Fruit fly (Drosophila melanogaster) whole organism, prepupa: ENCODE results near the gene mxc.
A peak's percentile ranks its signal among the peaks of the same experiment; 100 is the strongest.

Experiments used
- Blimp-1 ChIP-seq: fragments of 200-800 bp; sonication (Bioruptor generic); optimal IDR thresholded peaks from 3 replicates; lab custom pipeline; 2017; ENCODE audit warnings: missing biosample characterization, missing genetic modification characterization, mild to moderate bottlenecking, moderate library complexity, missing genetic modification reagents
- CG10631 ChIP-seq: fragments of 200-800 bp; sonication (Bioruptor generic); optimal IDR thresholded peaks from 2 replicates; lab custom pipeline; 2016; ENCODE audit warnings: missing biosample characterization, missing genetic modification characterization
- CG10669 ChIP-seq: fragments of 200-800 bp; sonication (Bioruptor generic); optimal IDR thresholded peaks from 3 replicates; lab custom pipeline; 2018; ENCODE audit warnings: missing biosample characterization, mild to moderate bottlenecking, missing genetic modification characterization, moderate library complexity
- CG11294 ChIP-seq: fragments of 200-800 bp; sonication (Bioruptor generic); IDR thresholded peaks from 2 replicates; pipeline ENCODE4 v1.3.6; 2022; ENCODE audit warnings: missing biosample characterization, missing genetic modification characterization
- CG11902 ChIP-seq: fragments of 200-800 bp; sonication (Bioruptor generic); optimal IDR thresholded peaks from 3 replicates; lab custom pipeline; 2016; ENCODE audit warnings: missing biosample characterization, missing genetic modification characterization
- CG15336 ChIP-seq: fragments of 200-800 bp; sonication (Bioruptor generic); IDR thresholded peaks from 2 replicates; pipeline ENCODE4 v1.3.6; 2022; ENCODE audit warnings: missing biosample characterization, missing genetic modification characterization
- CG1621 ChIP-seq: fragments of 200-800 bp; sonication (Bioruptor generic); optimal IDR thresholded peaks from 3 replicates; lab custom pipeline; 2018; ENCODE audit warnings: missing biosample characterization, mild to moderate bottlenecking, missing genetic modification characterization
- CG16779 ChIP-seq: fragments of 200-800 bp; sonication (Bioruptor generic); optimal IDR thresholded peaks from 3 replicates; lab custom pipeline; 2017; ENCODE audit warnings: missing biosample characterization, mild to moderate bottlenecking, missing genetic modification characterization
- CG3032 ChIP-seq: fragments of 200-800 bp; optimal IDR thresholded peaks from 2 replicates; lab custom pipeline; 2019; ENCODE audit warnings: missing biosample characterization, mild to moderate bottlenecking, missing genetic modification characterization, moderate library complexity
- CG31627 ChIP-seq: fragments of 200-800 bp; sonication (Bioruptor generic); optimal IDR thresholded peaks from 3 replicates; lab custom pipeline; 2016; ENCODE audit warnings: missing biosample characterization, missing genetic modification characterization
- CG32006 ChIP-seq: fragments of 200-800 bp; sonication (Bioruptor generic); optimal IDR thresholded peaks from 3 replicates; lab custom pipeline; 2017; ENCODE audit warnings: missing biosample characterization, mild to moderate bottlenecking, missing genetic modification characterization
- CG34406 ChIP-seq: fragments of 200-800 bp; sonication (Bioruptor generic); optimal IDR thresholded peaks from 3 replicates; lab custom pipeline; 2016; ENCODE audit warnings: missing biosample characterization, missing genetic modification characterization
- CG3919 ChIP-seq: fragments of 200-800 bp; sonication (Bioruptor generic); optimal IDR thresholded peaks from 3 replicates; lab custom pipeline; 2016; ENCODE audit warnings: missing biosample characterization, missing genetic modification characterization
- CG4318 ChIP-seq: fragments of 200-800 bp; sonication (Bioruptor generic); optimal IDR thresholded peaks from 3 replicates; lab custom pipeline; 2017; ENCODE audit warnings: missing biosample characterization, mild to moderate bottlenecking, missing genetic modification characterization
- CG6163 ChIP-seq: fragments of 200-800 bp; sonication (Bioruptor generic); IDR thresholded peaks from 3 replicates; pipeline ENCODE4 v1.3.6; 2022; ENCODE audit warnings: missing biosample characterization, missing genetic modification characterization
- CG6276 ChIP-seq: fragments of 200-800 bp; sonication (Bioruptor generic); optimal IDR thresholded peaks from 2 replicates; lab custom pipeline; 2017; ENCODE audit warnings: missing biosample characterization, mild to moderate bottlenecking, missing genetic modification characterization
- CG6808 ChIP-seq: fragments of 200-800 bp; sonication (Bioruptor generic); optimal IDR thresholded peaks from 3 replicates; lab custom pipeline; 2017; ENCODE audit warnings: missing biosample characterization, missing genetic modification characterization, mild to moderate bottlenecking, moderate library complexity, missing genetic modification reagents
- CG6854 ChIP-seq: fragments of 200-800 bp; sonication (Bioruptor generic); optimal IDR thresholded peaks from 2 replicates; lab custom pipeline; 2017; ENCODE audit warnings: missing biosample characterization, mild to moderate bottlenecking, missing genetic modification characterization
- CG8119 ChIP-seq: fragments of 200-800 bp; sonication (Bioruptor generic); IDR thresholded peaks from 3 replicates; pipeline ENCODE4 v1.3.6; 2022; ENCODE audit warnings: missing biosample characterization, missing genetic modification characterization
- CG8319 ChIP-seq: fragments of 200-800 bp; sonication (Bioruptor generic); optimal IDR thresholded peaks from 3 replicates; lab custom pipeline; 2016; ENCODE audit warnings: missing biosample characterization, missing genetic modification characterization
- CG8632 ChIP-seq: fragments of 200-800 bp; sonication (Bioruptor generic); optimal IDR thresholded peaks from 3 replicates; lab custom pipeline; 2016; ENCODE audit warnings: missing biosample characterization, missing genetic modification characterization
- CG9139 ChIP-seq: fragments of 200-800 bp; sonication (Bioruptor generic); optimal IDR thresholded peaks from 3 replicates; lab custom pipeline; 2017; ENCODE audit warnings: missing biosample characterization, mild to moderate bottlenecking, missing genetic modification characterization
- Eip78C ChIP-seq: fragments of 200-800 bp; sonication (Bioruptor generic); peaks from one replicate; lab custom pipeline; 2016; ENCODE audit warnings: missing biosample characterization, missing genetic modification characterization
- Eip93F ChIP-seq: fragments of 200-800 bp; sonication (Bioruptor generic); optimal IDR thresholded peaks from 2 replicates; lab custom pipeline; 2016; ENCODE audit warnings: missing biosample characterization, mild to moderate bottlenecking, missing genetic modification characterization
- Ets21C ChIP-seq: fragments of 200-800 bp; sonication (Bioruptor generic); optimal IDR thresholded peaks from 3 replicates; lab custom pipeline; 2016; ENCODE audit warnings: missing biosample characterization, missing genetic modification characterization
- Gug ChIP-seq: fragments of 200-800 bp; sonication (Bioruptor generic); IDR thresholded peaks from 2 replicates; pipeline ENCODE4 v1.3.6; 2022; ENCODE audit warnings: missing biosample characterization, missing genetic modification characterization
- Hr39 ChIP-seq: fragments of 200-800 bp; sonication (Bioruptor generic); optimal IDR thresholded peaks from 2 replicates; lab custom pipeline; 2016; ENCODE audit warnings: missing biosample characterization, missing genetic modification characterization
- Lpt ChIP-seq: fragments of 200-800 bp; sonication (Bioruptor generic); optimal IDR thresholded peaks from 3 replicates; lab custom pipeline; 2016; ENCODE audit warnings: missing biosample characterization, missing genetic modification characterization
- Met ChIP-seq: fragments of 200-800 bp; sonication (Bioruptor generic); optimal IDR thresholded peaks from 3 replicates; lab custom pipeline; 2016; ENCODE audit warnings: missing biosample characterization, missing genetic modification characterization
- OdsH ChIP-seq: fragments of 200-800 bp; sonication (Bioruptor generic); optimal IDR thresholded peaks from 3 replicates; lab custom pipeline; 2016; ENCODE audit warnings: missing biosample characterization, missing genetic modification characterization
- Sox102F ChIP-seq: fragments of 200-800 bp; sonication (Bioruptor generic); optimal IDR thresholded peaks from 2 replicates; lab custom pipeline; 2016; ENCODE audit warnings: missing biosample characterization, mild to moderate bottlenecking, missing genetic modification characterization
- Sox14 ChIP-seq: fragments of 200-800 bp; sonication (Bioruptor generic); optimal IDR thresholded peaks from 3 replicates; lab custom pipeline; 2016; ENCODE audit warnings: missing biosample characterization, missing genetic modification characterization
- achi ChIP-seq: fragments of 200-800 bp; sonication (Bioruptor generic); optimal IDR thresholded peaks from 3 replicates; lab custom pipeline; 2016; ENCODE audit warnings: missing biosample characterization, missing genetic modification characterization
- acj6 ChIP-seq: fragments of 200-800 bp; sonication (Bioruptor generic); optimal IDR thresholded peaks from 3 replicates; lab custom pipeline; 2016; ENCODE audit warnings: missing biosample characterization, missing genetic modification characterization
- cyc ChIP-seq: fragments of 200-800 bp; sonication (Bioruptor generic); optimal IDR thresholded peaks from 3 replicates; lab custom pipeline; 2016; ENCODE audit warnings: missing biosample characterization, missing genetic modification characterization
- dac ChIP-seq: fragments of 200-800 bp; sonication (Bioruptor generic); optimal IDR thresholded peaks from 2 replicates; lab custom pipeline; 2017; ENCODE audit warnings: missing biosample characterization, mild to moderate bottlenecking, missing genetic modification characterization
- dsx ChIP-seq: fragments of 200-800 bp; optimal IDR thresholded peaks from 3 replicates; lab custom pipeline; 2019; ENCODE audit warnings: missing biosample characterization, mild to moderate bottlenecking, missing genetic modification characterization, moderate library complexity; ENCODE audit not compliant: poor library complexity, severe bottlenecking
- eg ChIP-seq: fragments of 200-800 bp; sonication (Bioruptor generic); IDR thresholded peaks from 3 replicates; pipeline ENCODE4 v1.3.6; 2022; ENCODE audit warnings: missing biosample characterization, missing genetic modification characterization
- esn ChIP-seq: fragments of 200-800 bp; sonication (Bioruptor generic); optimal IDR thresholded peaks from 2 replicates; lab custom pipeline; 2016; ENCODE audit warnings: missing biosample characterization, mild to moderate bottlenecking, missing genetic modification characterization, moderate library complexity
- fd59A ChIP-seq: fragments of 200-800 bp; sonication (Bioruptor generic); optimal IDR thresholded peaks from 2 replicates; lab custom pipeline; 2017; ENCODE audit warnings: missing biosample characterization, mild to moderate bottlenecking, missing genetic modification characterization, missing genetic modification reagents
- fd85E ChIP-seq: fragments of 200-800 bp; sonication (Bioruptor generic); optimal IDR thresholded peaks from 3 replicates; lab custom pipeline; 2016; ENCODE audit warnings: missing biosample characterization, missing genetic modification characterization
- lz ChIP-seq: fragments of 200-800 bp; sonication (Bioruptor generic); optimal IDR thresholded peaks from 3 replicates; lab custom pipeline; 2016; ENCODE audit warnings: missing biosample characterization, missing genetic modification characterization
- pdm3 ChIP-seq: fragments of 200-800 bp; sonication (Bioruptor generic); optimal IDR thresholded peaks from 3 replicates; lab custom pipeline; 2016; ENCODE audit warnings: missing biosample characterization, missing genetic modification characterization
- salr ChIP-seq, 2 experiments: fragments of 200-800 bp; sonication (Bioruptor generic); optimal IDR thresholded peaks; 3 replicates each; lab custom pipeline; 2016 to 2018; ENCODE audit warnings: missing biosample characterization in 2 of 2, missing genetic modification characterization in 2 of 2, mild to moderate bottlenecking in 1 of 2
- ss ChIP-seq, 2 experiments: fragments of 200-800 bp; sonication (Bioruptor generic); optimal IDR thresholded peaks; 2 replicates in 1 of 2; 3 replicates in 1 of 2; lab custom pipeline; 2017 to 2018; ENCODE audit warnings: mild to moderate bottlenecking in 2 of 2, missing biosample characterization in 2 of 2, missing genetic modification characterization in 2 of 2, moderate library complexity in 1 of 2
- topi ChIP-seq: fragments of 200-800 bp; sonication (Bioruptor generic); optimal IDR thresholded peaks from 3 replicates; lab custom pipeline; 2016; ENCODE audit warnings: missing biosample characterization, missing genetic modification characterization

The mxc gene

DNA sequence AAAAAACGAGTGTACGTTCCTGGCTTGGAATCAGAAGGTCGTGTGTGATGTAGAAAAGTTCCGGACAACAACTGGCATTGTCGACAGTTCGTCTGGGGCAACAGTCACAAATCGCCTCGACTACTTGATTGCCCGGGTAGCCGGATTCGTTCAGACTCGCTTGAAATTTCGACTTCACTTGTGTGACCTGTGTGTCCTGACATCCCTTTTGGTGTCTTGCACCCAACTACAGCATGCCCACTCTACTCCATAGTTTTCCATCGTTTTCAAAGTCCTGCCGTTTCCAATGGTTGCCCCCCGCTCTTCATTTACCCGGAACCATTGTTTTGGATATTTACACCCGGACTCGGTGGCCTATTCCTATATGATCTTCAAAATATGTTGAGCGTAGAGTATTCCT lies 24.3 kb upstream of the mxc start, which contains the start of gene Erk7:
TSS of gene Erk7 (minus strand) at position 101 of the 400 bp plus-strand sequence.
- TF ChIP-seq Sox14 (GFP tag; lab: Kevin White, UChicago) (no peak), lz (no peak), Met (GFP tag; lab: Kevin White, UChicago) (no peak), Eip78C (GFP tag; lab: Kevin White, UChicago) (no peak), Ets21C (GFP tag; lab: Kevin White, UChicago) (no peak), CG6163 (GFP tag; lab: Robert Waterston, UW) (no peak), CG31627 (GFP tag; lab: Kevin White, UChicago) (no peak), CG10631 (GFP tag; lab: Kevin White, UChicago) (no peak), salr (GFP tag; optimal IDR thresholded peaks at IDR 0.05; lab: Kevin White, UChicago) (no peak), pdm3 (GFP tag; lab: Kevin White, UChicago) (no peak), esn (GFP tag; lab: Kevin White, UChicago) (no peak), dac (GFP tag; lab: Kevin White, UChicago) (no peak), CG6808 (GFP tag; lab: Kevin White, UChicago) (no peak), CG10669 (no peak), achi (no peak), Blimp-1 (no peak), eg (GFP tag; lab: Robert Waterston, UW) (no peak), acj6 (no peak), CG6276 (GFP tag; lab: Kevin White, UChicago) (no peak)
- TF ChIP-seq, all 60 proteins: peak for 0

- TF ChIP-seq CG8632, result no peak
- TF ChIP-seq Sox14 (GFP tag; lab: Kevin White, UChicago), result no peak
- TF ChIP-seq CG4318 (GFP tag; lab: Kevin White, UChicago), result no peak
- TF ChIP-seq CG6854 (GFP tag; lab: Kevin White, UChicago), result no peak
- TF ChIP-seq CG6808 (GFP tag; lab: Kevin White, UChicago), result no peak
- TF ChIP-seq fd59A, result no peak
- peak; percentile 18; the same call in 1 of the 2 replicates for TF ChIP-seq Gug (GFP tag; lab: Robert Waterston, UW)
- TF ChIP-seq achi, result no peak
- TF ChIP-seq CG15336, result peak; percentile 66
- no peak for TF ChIP-seq cyc (GFP tag; lab: Kevin White, UChicago)
- no peak for TF ChIP-seq lz
- TF ChIP-seq Sox102F (GFP tag; lab: Kevin White, UChicago), result no peak
- 0 out of 3 replicates have a peak, but pooled peaks have one; percentile 10 for TF ChIP-seq eg (GFP tag; lab: Robert Waterston, UW)
- TF ChIP-seq Ets21C (GFP tag; lab: Kevin White, UChicago), result no peak
- no peak for TF ChIP-seq ss (GFP tag; optimal IDR thresholded peaks at IDR 0.05; lab: Kevin White, UChicago)
- peak; percentile 50; the same call in 2 of the 3 replicates for TF ChIP-seq CG8119 (GFP tag; lab: Robert Waterston, UW)
- peak; percentile 32 for TF ChIP-seq CG32006 (GFP tag; lab: Kevin White, UChicago)
- TF ChIP-seq Eip78C (GFP tag; lab: Kevin White, UChicago), result peak; percentile 56
- TF ChIP-seq CG34406 (GFP tag; lab: Kevin White, UChicago), result no peak
- no peak for TF ChIP-seq CG11294
- no peak for TF ChIP-seq Lpt (GFP tag; lab: Kevin White, UChicago)
- no peak for TF ChIP-seq Eip93F (GFP tag; lab: Kevin White, UChicago)
- TF ChIP-seq CG6163 (GFP tag; lab: Robert Waterston, UW), result no peak
- TF ChIP-seq, all 60 proteins: peak for 6
Observed at dm6 chrX:9266082-9266481, 22.8 kb upstream of the mxc start.

dm6 chrX:9255964-9256520 lies 12.8 kb upstream of the mxc start, which contains the start of gene ric8a:
Gene ric8a, plus strand, starts transcription at chrX:9256168.
- TF ChIP-seq CG1621 (tag; lab: Kevin White, UChicago) (no peak), Hr39 (GFP tag; lab: Kevin White, UChicago) (no peak), CG3919 (GFP tag; lab: Kevin White, UChicago) (peak; percentile 10), Met (GFP tag; lab: Kevin White, UChicago) (no peak), CG6276 (GFP tag; lab: Kevin White, UChicago) (no peak), topi (GFP tag; lab: Kevin White, UChicago) (no peak), CG3032 (tag; lab: Kevin White, UChicago) (peak; percentile 34), CG8119 (GFP tag; lab: Robert Waterston, UW) (no peak), esn (GFP tag; lab: Kevin White, UChicago) (peak; percentile 21), CG8319 (GFP tag; lab: Kevin White, UChicago) (no peak), eg (GFP tag; lab: Robert Waterston, UW) (no peak), dsx (GFP tag; lab: Kevin White, UChicago) (no peak), Sox14 (GFP tag; lab: Kevin White, UChicago) (peak; percentile 48), fd85E (no peak), CG9139 (GFP tag; lab: Kevin White, UChicago) (no peak), pdm3 (GFP tag; lab: Kevin White, UChicago) (no peak), CG16779 (tag; lab: Kevin White, UChicago) (no peak), CG10631 (GFP tag; lab: Kevin White, UChicago) (no peak), Lpt (GFP tag; lab: Kevin White, UChicago) (no peak), CG11902 (GFP tag; lab: Kevin White, UChicago) (no peak), CG32006 (GFP tag; lab: Kevin White, UChicago) (no peak), OdsH (GFP tag; lab: Kevin White, UChicago) (peak; percentile 19)
